Worm (Caenorhabditis elegans) whole organism, L1 larva: ENCODE data around the gene srj-57.

ENCODE experiments used
- C16A3.4 ChIP-seq: fragments of 150-350 bp; optimal IDR thresholded peaks from 2 replicates; lab custom pipeline; 2014; ENCODE audit warnings: missing biosample characterization, missing genetic modification characterization
- aly-2 ChIP-seq: fragments of 150-350 bp; optimal IDR thresholded peaks from 2 replicates; lab custom pipeline; 2014; ENCODE audit warnings: missing biosample characterization, missing genetic modification characterization
- ama-1 ChIP-seq: fragments of 150-350 bp; optimal IDR thresholded peaks from 2 replicates; lab custom pipeline; 2014
- fos-1 ChIP-seq: fragments of 150-350 bp; optimal IDR thresholded peaks from 2 replicates; lab custom pipeline; 2014; ENCODE audit warnings: missing biosample characterization, missing genetic modification characterization
- lin-13 ChIP-seq: fragments of 150-350 bp; optimal IDR thresholded peaks from 2 replicates; lab custom pipeline; 2014; ENCODE audit warnings: missing biosample characterization, missing genetic modification reagents, missing genetic modification characterization
- mdl-1 ChIP-seq, 2 experiments: fragments of 150-350 bp; optimal IDR thresholded peaks; 2 replicates each; lab custom pipeline; 2014 to 2017; ENCODE audit warnings: missing biosample characterization in 2 of 2, missing genetic modification characterization in 2 of 2, inconsistent platforms in 1 of 2
- mep-1 ChIP-seq: fragments of 150-350 bp; optimal IDR thresholded peaks from 2 replicates; lab custom pipeline; 2014; ENCODE audit warnings: missing biosample characterization, missing genetic modification characterization
- nhr-12 ChIP-seq: sonication (generic microtip); optimal IDR thresholded peaks from 2 replicates; lab custom pipeline; 2017; ENCODE audit warnings: missing biosample characterization, missing genetic modification characterization
- nhr-28 ChIP-seq: fragments of 150-350 bp; optimal IDR thresholded peaks from 2 replicates; lab custom pipeline; 2014; ENCODE audit warnings: missing biosample characterization, missing genetic modification characterization
- nhr-76 ChIP-seq: sonication (generic microtip); optimal IDR thresholded peaks from 2 replicates; lab custom pipeline; 2017; ENCODE audit warnings: missing biosample characterization, missing genetic modification characterization
- nhr-90 ChIP-seq: sonication (generic microtip); optimal IDR thresholded peaks from 2 replicates; lab custom pipeline; 2016; ENCODE audit warnings: mild to moderate bottlenecking, missing genetic modification characterization, missing compliant biosample characterization; ENCODE audit not compliant: poor library complexity
- skn-1 ChIP-seq: fragments of 150-350 bp; optimal IDR thresholded peaks from 2 replicates; lab custom pipeline; 2014; ENCODE audit warnings: missing biosample characterization, missing genetic modification characterization
- snpc-4 ChIP-seq: fragments of 150-350 bp; optimal IDR thresholded peaks from 2 replicates; lab custom pipeline; 2014; ENCODE audit warnings: missing biosample characterization, missing genetic modification characterization
- unc-98 ChIP-seq: fragments of 200-800 bp; sonication (Bioruptor generic); IDR thresholded peaks from 2 replicates; pipeline ENCODE4 v1.3.6; 2022; ENCODE audit warnings: missing genetic modification characterization, missing compliant biosample characterization

- TF ChIP-seq fos-1 (no peak), nhr-76 (tag; lab: Kevin White, UChicago) (no peak), skn-1 (tag; lab: Kevin White, UChicago) (no peak), nhr-28 (tag; lab: Kevin White, UChicago) (no peak), ama-1 (lab: Kevin White, UChicago) (no peak), mep-1 (tag; lab: Kevin White, UChicago) (no peak), aly-2 (tag; lab: Kevin White, UChicago) (no peak), C16A3.4 (no peak), unc-98 (GFP tag; lab: Robert Waterston, UW) (no peak), snpc-4 (peak; percentile 29), nhr-12 (no peak), lin-13 (GFP tag; lab: Kevin White, UChicago) (no peak), nhr-90 (tag; lab: Kevin White, UChicago) (no peak), mdl-1 (tag; optimal IDR thresholded peaks at IDR 0.05; lab: Kevin White, UChicago) (no peak)
These were observed 33.6 kb downstream of the srj-57 start, which contains the start of gene srh-36 for ce11 chrV:2821618-2822272.
